Worm (Caenorhabditis elegans) whole organism, young adult: ENCODE measurements around the gene unc-33.

Experiments used
- attf-5 ChIP-seq: fragments of 200-800 bp; sonication (Bioruptor generic); optimal IDR thresholded peaks from 2 replicates; lab custom pipeline; 2018; ENCODE audit warnings: mild to moderate bottlenecking, missing genetic modification characterization, missing compliant biosample characterization
- lag-1 ChIP-seq: fragments of 200-800 bp; sonication (Bioruptor generic); IDR thresholded peaks from 2 replicates; pipeline ENCODE4 v1.3.6; 2022; ENCODE audit warnings: missing genetic modification reagents, missing genetic modification characterization, missing compliant biosample characterization
- tbp1 ChIP-seq: fragments of 200-800 bp; sonication (Bioruptor generic); optimal IDR thresholded peaks from 2 replicates; lab custom pipeline; 2018; ENCODE audit warnings: mild to moderate bottlenecking, missing genetic modification characterization, missing compliant biosample characterization
- ztf-22 ChIP-seq: fragments of 200-800 bp; sonication (Bioruptor generic); optimal IDR thresholded peaks from 2 replicates; lab custom pipeline; 2018; ENCODE audit warnings: mild to moderate bottlenecking, missing genetic modification characterization, moderate library complexity, missing compliant biosample characterization

DNA sequence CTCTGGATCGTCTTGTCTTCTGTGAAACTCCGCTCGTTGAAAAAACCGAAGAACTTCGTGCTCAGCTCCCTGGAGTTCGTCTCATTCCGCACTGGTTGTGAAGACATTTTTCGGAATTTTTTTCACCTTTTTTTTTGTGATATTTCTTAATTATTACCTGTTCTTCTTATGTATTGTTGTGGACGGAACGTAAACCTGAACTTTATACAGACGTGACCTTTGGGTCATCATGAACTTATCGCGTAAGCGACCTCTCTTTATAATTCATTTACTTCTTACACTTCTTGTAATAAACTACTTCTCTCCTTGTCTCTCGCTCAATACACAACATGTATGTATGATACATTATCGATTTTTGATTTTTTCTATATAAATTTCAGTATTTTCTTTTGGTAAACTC is 15.5 kb downstream of the unc-33 start, which contains the start of gene M57.1:
- TF ChIP-seq ztf-22 (GFP tag; lab: Kevin White, UChicago): no peak
- no peak for TF ChIP-seq attf-5 (GFP tag; lab: Kevin White, UChicago)
- TF ChIP-seq lag-1 (GFP tag; lab: Robert Waterston, UW): no peak
- no peak for TF ChIP-seq tbp1 (GFP tag; lab: Kevin White, UChicago)
